Fruit fly (Drosophila melanogaster): ENCODE results near the gene CG9500.

The CG9500 gene

DNA sequence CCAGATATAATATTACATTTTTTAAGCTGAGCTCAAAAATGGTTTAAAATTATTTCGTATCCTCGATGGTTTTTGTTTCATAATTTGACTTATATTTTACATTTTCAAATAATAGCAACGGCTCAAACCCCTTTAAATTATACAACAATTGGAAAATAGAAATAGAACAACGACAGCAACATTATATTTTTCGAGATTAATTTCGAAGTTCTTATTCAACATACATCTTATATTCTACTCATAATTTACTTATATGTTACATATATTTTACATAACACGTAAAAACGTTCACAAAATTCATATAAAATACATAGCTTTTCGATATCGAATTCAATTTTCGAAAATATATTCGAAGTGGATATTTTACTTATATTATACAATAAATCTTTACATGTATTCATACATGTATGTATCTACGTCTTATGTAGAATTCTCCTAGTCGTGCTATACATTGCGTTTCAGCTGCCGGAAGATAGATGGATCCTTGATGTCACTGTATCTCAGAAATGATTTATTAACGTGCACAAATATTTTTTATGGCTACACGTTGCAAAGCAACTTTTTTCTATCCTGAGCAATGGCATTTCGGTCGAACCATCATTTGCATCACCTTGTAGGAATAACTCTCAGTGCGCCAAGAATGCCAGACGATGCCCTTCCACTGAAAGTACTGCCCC, 1.3 kb downstream of the CG9500 start (continued):
- no peak for TF ChIP-seq jing (GFP tag; optimal IDR thresholded peaks at IDR 0.05)
- no peak for TF ChIP-seq CG14441 (GFP tag; IDR thresholded peaks at IDR 0.05)
- TF ChIP-seq Nf-YB (GFP tag; optimal IDR thresholded peaks at IDR 0.05): peak; percentile 34
- peak; percentile 56 for TF ChIP-seq HmgZ (tag; optimal IDR thresholded peaks at IDR 0.05)
- peak; percentile 70 for TF ChIP-seq Bgb (GFP tag; IDR thresholded peaks at IDR 0.05; ENCODE audit: partially characterized antibody)
- peak; percentile 28 for TF ChIP-seq slbo (GFP tag; IDR thresholded peaks at IDR 0.05)
- TF ChIP-seq sens (GFP tag): peak; percentile 87
- TF ChIP-seq Nf-YC (tag; optimal IDR thresholded peaks at IDR 0.05): peak; percentile 22
- no peak for TF ChIP-seq cas (GFP tag; IDR thresholded peaks at IDR 0.05)
- TF ChIP-seq bcd (GFP tag; optimal IDR thresholded peaks at IDR 0.05): peak; percentile 39
- peak; percentile 33 for TF ChIP-seq CG13296 (GFP tag; optimal IDR thresholded peaks at IDR 0.05)
- peak; percentile 54 for TF ChIP-seq Xbp1 (GFP tag; optimal IDR thresholded peaks at IDR 0.05)
- TF ChIP-seq CG6683 (GFP tag; optimal IDR thresholded peaks at IDR 0.05): peak; percentile 27
- peak; percentile 55; the same call in 1 of the 2 replicates for TF ChIP-seq CG1024 (GFP tag; IDR thresholded peaks at IDR 0.05)
- peak; percentile 39; the same call in 1 of the 2 replicates for TF ChIP-seq CG11247 (GFP tag; IDR thresholded peaks at IDR 0.05)
- TF ChIP-seq pzg (GFP tag; optimal IDR thresholded peaks at IDR 0.05): no peak
- TF ChIP-seq CG8089 (GFP tag; optimal IDR thresholded peaks at IDR 0.05): no peak
- TF ChIP-seq HLHmδ (GFP tag; optimal IDR thresholded peaks at IDR 0.05): peak; percentile 51
- no peak for TF ChIP-seq Trl (optimal IDR thresholded peaks at IDR 0.05)
- peak; percentile 13 for TF ChIP-seq Trl (GFP tag; optimal IDR thresholded peaks at IDR 0.05)
- peak; percentile 29; the same call in 1 of the 2 replicates for TF ChIP-seq vvl (GFP tag; IDR thresholded peaks at IDR 0.05)
- TF ChIP-seq ara (GFP tag; IDR thresholded peaks at IDR 0.05): peak; percentile 26; the same call in 1 of the 2 replicates
- peak; percentile 45 for TF ChIP-seq Lhr (GFP tag; optimal IDR thresholded peaks at IDR 0.05)
- TF ChIP-seq CG18764 (GFP tag; optimal IDR thresholded peaks at IDR 0.05): peak; percentile 56
- TF ChIP-seq Kr (GFP tag; optimal IDR thresholded peaks at IDR 0.05): no peak
- no peak for TF ChIP-seq pho (GFP tag; optimal IDR thresholded peaks at IDR 0.05)
- peak; percentile 72 for TF ChIP-seq Fer1 (GFP tag; optimal IDR thresholded peaks at IDR 0.05)
- TF ChIP-seq grau (tag; optimal IDR thresholded peaks at IDR 0.05): peak; percentile 34
- TF ChIP-seq Hr3 (GFP tag; optimal IDR thresholded peaks at IDR 0.05): no peak
- peak in 1 of 2 experiments; percentile 31 for TF ChIP-seq chif (GFP tag; optimal IDR thresholded peaks at IDR 0.05)
- no peak for TF ChIP-seq slp2 (GFP tag; optimal IDR thresholded peaks at IDR 0.05)
- TF ChIP-seq knrl (GFP tag; IDR thresholded peaks at IDR 0.05; ENCODE audit: partially characterized antibody): peak; percentile 58
- peak; percentile 37 for TF ChIP-seq fd96Cb (tag; optimal IDR thresholded peaks at IDR 0.05)
- peak; percentile 45 for TF ChIP-seq fd102C (GFP tag; optimal IDR thresholded peaks at IDR 0.05)
- no peak for TF ChIP-seq wor (GFP tag; IDR thresholded peaks at IDR 0.05)
- TF ChIP-seq CG10654 (GFP tag; optimal IDR thresholded peaks at IDR 0.05): peak; percentile 17
- TF ChIP-seq CG6854 (GFP tag; optimal IDR thresholded peaks at IDR 0.05): no peak
- TF ChIP-seq br (optimal IDR thresholded peaks at IDR 0.05): no peak
- TF ChIP-seq eve (GFP tag; optimal IDR thresholded peaks at IDR 0.05): no peak
- TF ChIP-seq Ets65A (GFP tag): peak; percentile 82
- peak; percentile 25 for TF ChIP-seq Jarid2 (GFP tag; optimal IDR thresholded peaks at IDR 0.05)
- peak; percentile 33 for TF ChIP-seq tap (tag; optimal IDR thresholded peaks at IDR 0.05)
- no peak for TF ChIP-seq abd-A (tag; optimal IDR thresholded peaks at IDR 0.05)
- no peak for TF ChIP-seq fru (optimal IDR thresholded peaks at IDR 0.05)
- peak; percentile 41 for TF ChIP-seq CG9727 (GFP tag; optimal IDR thresholded peaks at IDR 0.05)
- TF ChIP-seq wdn (GFP tag; IDR thresholded peaks at IDR 0.05): 0 out of 2 replicates have a peak, but pooled peaks have one; percentile 6
- peak; percentile 22 for TF ChIP-seq HHEX (GFP tag; optimal IDR thresholded peaks at IDR 0.05)
- no peak for TF ChIP-seq Sry-δ (GFP tag; optimal IDR thresholded peaks at IDR 0.05)
- peak; percentile 4 for TF ChIP-seq CG10209 (GFP tag; optimal IDR thresholded peaks at IDR 0.05)
- no peak for TF ChIP-seq crol (GFP tag; IDR thresholded peaks at IDR 0.05)
- peak; percentile 57 for TF ChIP-seq phol (tag; optimal IDR thresholded peaks at IDR 0.05)

All from whole organism, embryonic.